Worm (Caenorhabditis elegans): ENCODE results near the gene F20G2.1.

DNA sequence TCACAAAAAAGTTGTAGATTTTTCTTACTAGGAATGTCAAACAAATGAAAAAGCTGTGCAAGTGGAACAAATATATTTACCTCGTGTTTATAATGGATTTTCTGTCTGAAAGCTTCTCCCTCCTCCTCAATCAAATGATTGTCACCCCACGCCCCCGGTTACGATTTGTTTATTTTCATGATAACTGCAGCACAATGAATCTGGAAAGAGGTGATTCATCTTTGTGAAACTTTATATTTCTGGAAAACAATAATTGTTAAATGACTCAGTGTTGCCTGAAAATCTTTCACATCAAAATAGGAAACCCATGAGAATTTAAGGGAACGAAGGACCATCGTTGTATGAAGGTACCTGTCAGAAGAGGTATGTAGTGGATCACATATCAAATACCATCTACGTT, 4.7 kb downstream of the F20G2.1 start, which contains the start of gene F35E12.10:
- no peak for TF ChIP-seq cog-1 (tag; optimal IDR thresholded peaks at IDR 0.05)
- no peak for TF ChIP-seq ztf-29 (GFP tag; IDR thresholded peaks at IDR 0.05)
- TF ChIP-seq ref-1 (GFP tag; conservative IDR thresholded peaks at IDR 0.05), result no peak
- TF ChIP-seq klf-2 (GFP tag; conservative IDR thresholded peaks at IDR 0.05), result no peak
- no peak for TF ChIP-seq tab-1 (GFP tag; IDR thresholded peaks at IDR 0.05)
- TF ChIP-seq flt-1 (GFP tag; IDR thresholded peaks at IDR 0.05), result no peak
- TF ChIP-seq med-1 (GFP tag; optimal IDR thresholded peaks at IDR 0.05; ENCODE audit: insufficient read depth), result no peak
- no peak for TF ChIP-seq ztf-23 (GFP tag; IDR thresholded peaks at IDR 0.05)
- TF ChIP-seq T22C8.4 (GFP tag; IDR thresholded peaks at IDR 0.05), result no peak

All from whole organism, midembryonic.